Worm (Caenorhabditis elegans): ENCODE results near the gene F53F1.3.

ce11 chrV:13432364-13432763, 24.3 kb downstream of the F53F1.3 start, which contains the start of gene srd-17:
- TF ChIP-seq madf-3 (GFP tag; IDR thresholded peaks at IDR 0.05) (no peak), F57A8.1 (GFP tag; optimal IDR thresholded peaks at IDR 0.05) (no peak), K11D2.4 (GFP tag; IDR thresholded peaks at IDR 0.05) (no peak)

Data from whole organism, young adult.